Worm (Caenorhabditis elegans) whole organism, L1 larva: Measurements from ENCODE around the gene F28F8.7.

Experiments
- C16A3.4 ChIP-seq: fragments of 150-350 bp; optimal IDR thresholded peaks from 2 replicates; lab custom pipeline; 2014; ENCODE audit warnings: missing biosample characterization, missing genetic modification characterization
- C34B4.2 ChIP-seq: sonication (generic microtip); optimal IDR thresholded peaks from 2 replicates; lab custom pipeline; 2017; ENCODE audit warnings: mild to moderate bottlenecking, missing genetic modification characterization, missing compliant biosample characterization
- ceh-88 ChIP-seq: fragments of 200-800 bp; sonication (Bioruptor generic); IDR thresholded peaks from 2 replicates; pipeline ENCODE4 v1.3.6; 2022; ENCODE audit warnings: missing genetic modification characterization, missing compliant biosample characterization
- lin-13 ChIP-seq: fragments of 150-350 bp; optimal IDR thresholded peaks from 2 replicates; lab custom pipeline; 2014; ENCODE audit warnings: missing biosample characterization, missing genetic modification reagents, missing genetic modification characterization
- mdl-1 ChIP-seq, 2 experiments: fragments of 150-350 bp; optimal IDR thresholded peaks; 2 replicates each; lab custom pipeline; 2014 to 2017; ENCODE audit warnings: missing biosample characterization in 2 of 2, missing genetic modification characterization in 2 of 2, inconsistent platforms in 1 of 2
- mef-2 ChIP-seq: fragments of 150-350 bp; optimal IDR thresholded peaks from 2 replicates; lab custom pipeline; 2014; ENCODE audit warnings: missing biosample characterization, missing genetic modification characterization
- nhr-28 ChIP-seq: fragments of 150-350 bp; optimal IDR thresholded peaks from 2 replicates; lab custom pipeline; 2014; ENCODE audit warnings: missing biosample characterization, missing genetic modification characterization
- nhr-77 ChIP-seq: fragments of 150-350 bp; optimal IDR thresholded peaks from 2 replicates; lab custom pipeline; 2014; ENCODE audit warnings: missing biosample characterization, missing genetic modification characterization
- rnt-1 ChIP-seq: sonication (generic microtip); optimal IDR thresholded peaks from 2 replicates; lab custom pipeline; 2016; ENCODE audit warnings: mild to moderate bottlenecking, missing genetic modification characterization, moderate library complexity, missing compliant biosample characterization
- skn-1 ChIP-seq: fragments of 150-350 bp; optimal IDR thresholded peaks from 2 replicates; lab custom pipeline; 2014; ENCODE audit warnings: missing biosample characterization, missing genetic modification characterization

DNA sequence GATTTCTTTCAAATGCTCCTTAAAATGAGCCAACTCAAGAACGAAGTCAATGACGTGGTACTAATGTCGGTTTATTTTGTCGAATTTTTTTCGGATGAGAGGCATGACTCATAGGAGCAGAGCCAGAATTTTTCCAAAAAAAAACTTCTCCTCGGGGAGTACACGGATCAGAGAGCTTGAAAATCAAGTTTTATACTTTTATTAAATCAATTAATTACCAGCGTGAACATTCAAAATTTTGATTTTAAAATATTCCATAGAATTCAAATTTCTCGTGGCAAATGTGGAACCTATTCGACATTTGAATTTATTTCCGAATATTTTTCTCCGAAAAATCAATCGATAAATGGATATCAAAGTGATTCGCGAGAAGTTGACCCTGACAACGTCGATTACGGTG, 54.1 kb downstream of the F28F8.7 start, which contains the start of gene F21A3.4:
- TF ChIP-seq mef-2 (tag; lab: Kevin White, UChicago) (no peak), nhr-77 (tag; lab: Kevin White, UChicago) (no peak), mdl-1 (tag; optimal IDR thresholded peaks at IDR 0.05; lab: Kevin White, UChicago) (no peak), rnt-1 (tag; lab: Kevin White, UChicago) (no peak), C34B4.2 (tag; lab: Kevin White, UChicago) (no peak), skn-1 (tag; lab: Kevin White, UChicago) (no peak), lin-13 (GFP tag; lab: Kevin White, UChicago) (no peak), nhr-28 (tag; lab: Kevin White, UChicago) (no peak), C16A3.4 (no peak), ceh-88 (no peak)
